In the genomic region with DNA sequence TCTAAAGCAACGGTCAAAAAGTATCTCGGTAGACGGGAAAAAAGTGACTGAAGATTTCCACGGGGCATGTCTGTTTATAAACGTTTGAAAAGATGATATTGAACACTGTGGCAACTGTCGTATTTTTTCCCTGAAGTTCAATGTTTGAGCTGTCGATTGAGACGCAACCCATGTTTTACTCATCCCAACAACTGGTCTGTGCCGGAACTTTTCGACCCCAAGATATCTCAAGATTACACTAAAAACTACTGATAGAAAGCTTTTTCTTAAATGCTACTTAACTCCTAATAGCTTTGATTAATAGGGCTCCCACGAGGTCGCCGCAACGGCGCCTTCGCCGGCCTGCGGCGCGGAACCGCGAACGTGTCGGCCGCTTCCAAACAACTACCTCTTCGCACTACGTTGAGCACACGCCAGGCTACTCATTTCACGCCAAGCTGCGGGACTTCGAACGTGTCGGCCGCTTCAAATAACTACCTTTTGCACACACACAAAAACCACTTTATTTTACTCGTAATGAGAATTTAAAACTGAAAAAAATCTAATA, we compare ENCODE assay signal across 3 worm cellular contexts.
TF ChIP-seq lines count a peak whose summit lies in the region.

Gene T20D4.15, minus strand, starts transcription at position 51 of the 547 bp plus-strand sequence.

TF ChIP-seq in whole organism, L2 larva, 48 proteins besides CTCF, POLR2A, EP300 and RAD21:
- TF ChIP-seq sma-9 (GFP tag; optimal IDR thresholded peaks at IDR 0.05; lab: Kevin White, UChicago) (peak; percentile 66), sma-9 (tag; optimal IDR thresholded peaks at IDR 0.05; lab: Kevin White, UChicago) (no peak), ztf-1 (GFP tag; conservative IDR thresholded peaks at IDR 0.05; lab: Robert Waterston, UW) (no peak), mab-5 (tag; optimal IDR thresholded peaks at IDR 0.05; lab: Kevin White, UChicago) (no peak), mbf-1 (tag; optimal IDR thresholded peaks at IDR 0.05; lab: Kevin White, UChicago) (no peak), ceh-16 (tag; optimal IDR thresholded peaks at IDR 0.05; lab: Kevin White, UChicago) (no peak), egl-27 (tag; optimal IDR thresholded peaks at IDR 0.05; lab: Kevin White, UChicago) (no peak), Y55F3AM.14 (GFP tag; optimal IDR thresholded peaks at IDR 0.05; lab: Kevin White, UChicago) (no peak)

TF ChIP-seq in whole organism, L4 larva, 104 proteins besides CTCF, POLR2A, EP300 and RAD21:
- TF ChIP-seq dmd-6 (GFP tag; IDR thresholded peaks at IDR 0.05; lab: Robert Waterston, UW) (peak; percentile 15; the same call in 1 of the 2 replicates), fos-1 (tag; optimal IDR thresholded peaks at IDR 0.05; lab: Kevin White, UChicago) (no peak), set-16 (GFP tag; IDR thresholded peaks at IDR 0.05; lab: Robert Waterston, UW) (peak; percentile 60; the same call in 1 of the 2 replicates), hlh-11 (tag; optimal IDR thresholded peaks at IDR 0.05; lab: Kevin White, UChicago) (peak; percentile 19)
TF ChIP-seq in whole organism, L4 larva: peak in this region for 3.

TF ChIP-seq in whole organism, young adult, 124 proteins besides CTCF, POLR2A, EP300 and RAD21:
- peak; percentile 73 for TF ChIP-seq zfh-2 (GFP tag; conservative IDR thresholded peaks at IDR 0.05; lab: Robert Waterston, UW)
- TF ChIP-seq lin-35 (GFP tag; optimal IDR thresholded peaks at IDR 0.05; lab: Kevin White, UChicago): no peak
- no peak for TF ChIP-seq ZK185.1 (tag; optimal IDR thresholded peaks at IDR 0.05; lab: Kevin White, UChicago; ENCODE audit: poor library complexity, severe bottlenecking)
TF ChIP-seq in whole organism, young adult: peak in this region for 1.
